Worm (Caenorhabditis elegans): ENCODE data around the gene rpl-22.

The rpl-22 gene

DNA sequence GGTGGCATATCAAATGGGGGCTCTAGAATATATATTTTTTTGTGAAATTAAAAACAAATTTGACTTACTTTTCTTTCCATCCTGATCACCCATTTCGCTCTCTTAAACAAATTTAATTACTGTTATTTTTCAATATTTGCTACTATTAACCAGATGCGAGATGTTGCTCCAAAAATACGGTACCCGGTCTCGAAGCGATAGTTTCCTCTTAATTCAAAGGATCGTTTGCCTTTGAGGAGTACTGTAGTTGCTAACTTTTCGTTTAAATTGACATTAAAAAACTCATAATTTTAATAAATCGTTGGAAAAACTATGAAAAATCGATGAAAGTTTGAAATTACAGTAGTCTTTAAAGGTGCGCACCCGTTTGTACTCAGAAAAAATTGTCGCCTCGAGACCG, 27.9 kb downstream of the rpl-22 start, which contains the start of gene C04G6.4:
TSS of gene C04G6.4 (minus strand) at position 101 of the 400 bp plus-strand sequence.
- TF ChIP-seq nhr-237 (tag; optimal IDR thresholded peaks at IDR 0.05) = no peak
- TF ChIP-seq mdl-1 (tag; optimal IDR thresholded peaks at IDR 0.05) = no peak
- TF ChIP-seq aly-2 (tag; optimal IDR thresholded peaks at IDR 0.05) = no peak
- no peak for TF ChIP-seq ztf-1 (GFP tag; conservative IDR thresholded peaks at IDR 0.05)
- no peak for TF ChIP-seq sma-3 (GFP tag; optimal IDR thresholded peaks at IDR 0.05)
- TF ChIP-seq C34F6.9 (tag; optimal IDR thresholded peaks at IDR 0.05) = no peak
- no peak for TF ChIP-seq unc-55 (GFP tag; optimal IDR thresholded peaks at IDR 0.05)
- no peak for TF ChIP-seq gmeb-1 (tag; optimal IDR thresholded peaks at IDR 0.05)

DNA sequence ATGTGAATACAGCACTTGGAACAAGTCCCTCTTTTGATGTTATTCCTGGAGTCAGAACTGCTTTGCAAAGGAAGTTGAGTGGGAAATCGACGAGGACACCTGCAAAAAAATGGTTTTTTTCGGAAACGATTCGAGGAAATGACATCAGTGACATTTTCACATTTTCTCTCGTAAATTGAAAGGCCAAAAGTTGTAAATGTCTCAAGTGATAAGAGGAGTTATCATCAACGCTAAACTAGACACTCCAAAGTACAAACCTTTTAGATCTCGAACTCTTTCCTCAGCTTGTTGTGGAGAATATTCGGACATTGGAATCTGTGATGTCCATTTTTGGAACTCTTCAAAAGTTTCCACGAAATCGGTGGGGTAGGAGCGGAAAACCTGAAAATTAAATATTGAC, 28.8 kb downstream of the rpl-22 start:
- TF ChIP-seq sma-3 (GFP tag; optimal IDR thresholded peaks at IDR 0.05) (no peak), fos-1 (tag; optimal IDR thresholded peaks at IDR 0.05) (peak; percentile 31)

DNA sequence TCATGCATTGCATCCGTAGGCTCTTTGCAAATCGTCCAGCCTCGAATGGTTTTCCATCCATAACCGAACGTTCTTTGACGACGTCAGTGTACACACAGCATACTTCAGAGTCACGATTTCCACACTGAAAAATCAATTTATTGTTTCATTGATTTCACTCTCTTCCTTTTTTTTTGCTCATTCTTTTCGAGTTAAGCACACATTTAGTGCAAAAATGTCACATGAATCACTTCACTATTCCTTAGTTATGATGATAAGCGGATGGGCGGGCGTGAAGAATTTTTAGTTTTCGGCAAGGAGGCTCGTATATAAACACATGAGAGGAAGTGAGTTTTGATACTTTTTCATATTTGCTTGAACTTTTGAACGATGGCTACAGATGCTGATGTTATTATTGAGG, 30.0 kb downstream of the rpl-22 start, which contains the start of gene txt-9:
TSS of gene txt-9 (plus strand) at position 336 of the 400 bp plus-strand sequence.
- TF ChIP-seq fos-1 (tag; optimal IDR thresholded peaks at IDR 0.05) (peak; percentile 45), ceh-16 (tag; optimal IDR thresholded peaks at IDR 0.05) (no peak), crh-2 (tag; optimal IDR thresholded peaks at IDR 0.05) (no peak), nhr-25 (tag; optimal IDR thresholded peaks at IDR 0.05) (no peak), mdl-1 (tag; optimal IDR thresholded peaks at IDR 0.05) (no peak)

DNA sequence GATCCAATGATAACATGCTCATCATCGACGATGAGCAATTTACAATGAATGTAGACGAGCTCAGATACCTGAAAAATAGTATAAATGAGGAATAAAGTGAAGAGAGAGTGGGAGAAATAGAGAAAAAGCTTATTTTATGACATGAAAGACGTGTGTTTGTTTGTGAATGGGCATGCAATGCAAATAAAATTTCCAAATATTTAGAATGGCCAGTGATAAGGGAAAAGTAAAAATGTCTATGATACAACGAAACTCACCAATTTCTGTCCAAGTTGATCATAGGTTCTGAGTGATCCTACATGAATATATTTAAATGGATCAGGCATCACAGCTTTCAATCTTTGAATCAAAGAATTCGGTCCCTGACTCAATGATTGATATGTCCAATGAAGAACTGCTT, 30.7 kb downstream of the rpl-22 start:
- TF ChIP-seq nhr-237 (tag; optimal IDR thresholded peaks at IDR 0.05) = no peak
- TF ChIP-seq fos-1 (tag; optimal IDR thresholded peaks at IDR 0.05) = peak; percentile 46

DNA sequence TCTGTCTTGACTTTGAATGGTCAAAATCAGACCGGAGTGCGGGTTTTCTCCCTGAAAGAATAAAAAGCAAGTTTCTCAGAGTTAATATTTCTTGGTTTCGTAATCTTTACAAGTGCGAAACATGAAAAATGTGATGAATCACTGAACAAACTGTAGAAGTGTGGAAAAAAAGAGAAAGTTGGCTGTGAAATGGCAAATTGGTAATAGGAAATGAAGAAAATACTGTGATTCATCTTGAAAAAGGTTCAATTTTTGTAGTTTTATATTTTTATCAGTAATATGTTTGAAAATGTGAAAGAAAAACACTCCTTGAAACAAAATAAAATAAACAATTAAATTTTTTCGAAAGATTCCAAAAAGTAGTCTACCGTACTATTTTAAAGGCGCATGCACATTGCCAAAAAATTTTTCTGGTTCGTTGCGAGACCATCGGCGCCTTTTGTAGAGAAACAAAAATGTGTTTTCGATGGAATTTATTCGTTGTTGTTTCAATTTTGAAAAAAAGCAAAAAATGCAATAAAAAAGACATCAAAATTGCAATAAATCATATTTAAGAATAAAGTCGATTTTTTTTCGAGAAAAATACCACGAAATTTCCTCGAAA, 36.3 kb downstream of the rpl-22 start, which contains the start of gene pld-1:
TSS of gene pld-1 (minus strand) at position 51 of the 604 bp plus-strand sequence.
- TF ChIP-seq blmp-1 (tag; optimal IDR thresholded peaks at IDR 0.05; ENCODE audit: insufficient read depth) = no peak
- no peak for TF ChIP-seq nhr-237 (tag; optimal IDR thresholded peaks at IDR 0.05)
- no peak for TF ChIP-seq dmd-4 (tag; optimal IDR thresholded peaks at IDR 0.05)
- no peak for TF ChIP-seq R02D3.7 (tag; optimal IDR thresholded peaks at IDR 0.05)
- TF ChIP-seq F13H6.1 (tag; optimal IDR thresholded peaks at IDR 0.05) = no peak
- no peak for TF ChIP-seq Y55F3AM.14 (GFP tag; optimal IDR thresholded peaks at IDR 0.05)
- no peak for TF ChIP-seq nhr-11 (tag; optimal IDR thresholded peaks at IDR 0.05)
- TF ChIP-seq sma-9 (GFP tag; optimal IDR thresholded peaks at IDR 0.05) = no peak
- TF ChIP-seq sma-9 (tag; optimal IDR thresholded peaks at IDR 0.05) = no peak
- no peak for TF ChIP-seq skn-1 (tag; optimal IDR thresholded peaks at IDR 0.05)

DNA sequence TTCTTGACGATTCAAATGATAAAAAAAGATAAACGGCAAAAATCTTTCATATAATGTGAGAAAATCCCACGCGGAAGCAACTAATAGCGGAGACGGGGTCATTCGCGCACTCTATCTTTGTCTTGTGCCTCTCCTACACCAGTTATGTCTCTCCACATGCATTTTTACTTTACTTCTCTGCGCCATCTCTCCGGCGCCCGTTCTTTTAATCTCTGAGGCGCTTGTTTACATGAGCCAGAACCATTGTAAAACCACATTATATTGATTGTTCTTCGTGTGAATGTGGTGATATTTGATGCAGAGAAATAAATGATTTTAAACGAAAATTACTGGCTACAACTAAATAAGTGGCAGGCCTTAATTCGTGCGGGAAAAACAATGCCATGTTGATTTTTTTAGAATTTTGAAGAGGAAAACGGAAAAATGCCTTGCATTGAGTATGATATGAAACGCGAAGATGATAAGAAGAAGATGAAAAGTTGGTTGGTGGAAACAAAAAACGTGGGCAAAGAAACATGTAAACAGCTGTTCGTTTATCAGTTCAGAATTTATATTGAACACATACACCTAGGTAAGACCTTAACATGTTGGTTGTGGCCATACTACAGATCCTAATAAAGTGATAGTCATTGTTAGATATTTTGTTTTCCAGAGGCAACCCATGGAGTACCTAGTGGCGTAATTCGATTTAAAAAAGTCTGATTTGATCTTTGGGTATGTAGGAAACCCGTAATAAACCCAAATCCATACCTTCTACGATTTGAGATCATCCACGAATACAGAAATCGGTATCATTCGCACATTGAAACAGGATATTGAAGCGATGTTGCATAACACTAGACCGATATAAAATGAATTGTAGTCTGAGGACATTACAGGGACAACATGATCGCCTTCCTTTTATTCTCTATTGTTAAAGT, 37.2 kb downstream of the rpl-22 start, which contains the start of gene C04G6.2:
TSS of gene C04G6.2 (plus strand) at position 870 of the 920 bp plus-strand sequence.
- TF ChIP-seq snpc-4 (tag; optimal IDR thresholded peaks at IDR 0.05) (peak; percentile 5), ztf-11 (tag; optimal IDR thresholded peaks at IDR 0.05) (no peak), ceh-16 (tag; optimal IDR thresholded peaks at IDR 0.05) (no peak), F13H6.1 (tag; optimal IDR thresholded peaks at IDR 0.05) (peak; percentile 84), alr-1 (tag; optimal IDR thresholded peaks at IDR 0.05) (no peak), unc-62 (GFP tag; optimal IDR thresholded peaks at IDR 0.05) (no peak), lin-39 (tag; optimal IDR thresholded peaks at IDR 0.05) (no peak), mdl-1 (tag; optimal IDR thresholded peaks at IDR 0.05) (peak in 1 of 2 experiments; percentile 36), nhr-23 (tag; optimal IDR thresholded peaks at IDR 0.05) (no peak), ceh-82 (tag; optimal IDR thresholded peaks at IDR 0.05) (no peak), R02D3.7 (tag; optimal IDR thresholded peaks at IDR 0.05) (no peak), nhr-11 (tag; optimal IDR thresholded peaks at IDR 0.05) (no peak), crh-2 (tag; optimal IDR thresholded peaks at IDR 0.05) (peak; percentile 62), fos-1 (tag; optimal IDR thresholded peaks at IDR 0.05) (peak; percentile 19), lsy-2 (tag; optimal IDR thresholded peaks at IDR 0.05) (peak in 1 of 2 experiments; percentile 71), unc-55 (GFP tag; optimal IDR thresholded peaks at IDR 0.05) (peak; percentile 51), ama-1 (optimal IDR thresholded peaks at IDR 0.05) (peak; percentile 37), gmeb-1 (tag; optimal IDR thresholded peaks at IDR 0.05) (peak; percentile 36), nhr-129 (tag; optimal IDR thresholded peaks at IDR 0.05) (peak; percentile 55), mbf-1 (tag; optimal IDR thresholded peaks at IDR 0.05) (no peak), ztf-1 (GFP tag; conservative IDR thresholded peaks at IDR 0.05) (no peak), nhr-6 (tag; optimal IDR thresholded peaks at IDR 0.05) (peak; percentile 18), sma-3 (GFP tag; optimal IDR thresholded peaks at IDR 0.05) (peak; percentile 32), ztf-4 (tag; optimal IDR thresholded peaks at IDR 0.05) (peak; percentile 11), C34F6.9 (tag; optimal IDR thresholded peaks at IDR 0.05) (peak; percentile 75), egl-27 (tag; optimal IDR thresholded peaks at IDR 0.05) (peak; percentile 22), nhr-12 (tag; optimal IDR thresholded peaks at IDR 0.05) (no peak), unc-39 (tag; optimal IDR thresholded peaks at IDR 0.05) (no peak), ZK546.5 (tag; optimal IDR thresholded peaks at IDR 0.05) (no peak), skn-1 (tag; optimal IDR thresholded peaks at IDR 0.05) (no peak), sma-9 (GFP tag; optimal IDR thresholded peaks at IDR 0.05) (peak; percentile 69), sma-9 (tag; optimal IDR thresholded peaks at IDR 0.05) (no peak)

All from whole organism, L2 larva.